Worm (Caenorhabditis elegans): Measurements from ENCODE around the gene F11E6.9.

- no peak for TF ChIP-seq ama-1 (optimal IDR thresholded peaks at IDR 0.05)
- no peak for TF ChIP-seq ceh-14 (tag; optimal IDR thresholded peaks at IDR 0.05)
- TF ChIP-seq Y22D7AL.16 (tag; optimal IDR thresholded peaks at IDR 0.05): no peak
- TF ChIP-seq nfya-1 (tag; optimal IDR thresholded peaks at IDR 0.05): no peak
- no peak for TF ChIP-seq syd-9 (tag; optimal IDR thresholded peaks at IDR 0.05)
- no peak for TF ChIP-seq hlh-6 (tag; optimal IDR thresholded peaks at IDR 0.05)
- TF ChIP-seq fax-1 (tag; optimal IDR thresholded peaks at IDR 0.05): no peak
- no peak for TF ChIP-seq unc-86 (tag; optimal IDR thresholded peaks at IDR 0.05)
- TF ChIP-seq ets-4 (tag; optimal IDR thresholded peaks at IDR 0.05): no peak
- no peak for TF ChIP-seq pha-4 (tag; optimal IDR thresholded peaks at IDR 0.05)
- no peak for TF ChIP-seq ceh-31 (tag; optimal IDR thresholded peaks at IDR 0.05)
These were observed 7.3 kb downstream of the F11E6.9 start for ce11 chrIV:17467825-17468224.
